Worm (Caenorhabditis elegans) whole organism, late embryonic: Measurements from ENCODE around the gene Y68A4B.3.
"Not testable (repeated sequence)": the region's sequence is repeated elsewhere in the genome, so short reads cannot be mapped to it uniquely, and the experiment has no call there.

Experiments used
- C38D4.7 ChIP-seq: fragments of 200-800 bp; sonication (Bioruptor generic); optimal IDR thresholded peaks from 2 replicates; lab custom pipeline; 2018; ENCODE audit warnings: mild to moderate bottlenecking, missing genetic modification characterization, moderate library complexity, missing compliant biosample characterization
- T23F11.4 ChIP-seq: fragments of 200-800 bp; sonication (Bioruptor generic); optimal IDR thresholded peaks from 2 replicates; lab custom pipeline; 2018; ENCODE audit warnings: mild to moderate bottlenecking, missing genetic modification characterization, missing compliant biosample characterization
- Y22D7AL.16 ChIP-seq: sonication (generic microtip); optimal IDR thresholded peaks from 2 replicates; lab custom pipeline; 2016; ENCODE audit warnings: missing genetic modification characterization, missing compliant biosample characterization
- ama-1 ChIP-seq: fragments of 150-350 bp; optimal IDR thresholded peaks from 2 replicates; lab custom pipeline; 2014
- ceh-14 ChIP-seq: sonication (generic microtip); optimal IDR thresholded peaks from 2 replicates; lab custom pipeline; 2016; ENCODE audit warnings: missing genotype, missing genetic modification characterization, missing compliant biosample characterization
- ceh-18 ChIP-seq: sonication (generic microtip); optimal IDR thresholded peaks from 2 replicates; lab custom pipeline; 2016; ENCODE audit warnings: missing genetic modification characterization, missing compliant biosample characterization
- ceh-19 ChIP-seq: fragments of 200-800 bp; sonication (Bioruptor generic); optimal IDR thresholded peaks from 2 replicates; lab custom pipeline; 2018; ENCODE audit warnings: mild to moderate bottlenecking, missing genetic modification characterization, missing compliant biosample characterization
- ceh-24 ChIP-seq: sonication (generic microtip); optimal IDR thresholded peaks from 2 replicates; lab custom pipeline; 2016; ENCODE audit warnings: mild to moderate bottlenecking, missing genetic modification characterization, missing compliant biosample characterization
- ceh-31 ChIP-seq: sonication (generic microtip); optimal IDR thresholded peaks from 2 replicates; lab custom pipeline; 2016; ENCODE audit warnings: missing genetic modification characterization, missing compliant biosample characterization
- ceh-34 ChIP-seq: sonication (generic microtip); optimal IDR thresholded peaks from 2 replicates; lab custom pipeline; 2016; ENCODE audit warnings: mild to moderate bottlenecking, missing genetic modification characterization, missing compliant biosample characterization
- ceh-48 ChIP-seq: sonication (generic microtip); optimal IDR thresholded peaks from 2 replicates; lab custom pipeline; 2016; ENCODE audit warnings: missing genetic modification characterization, inconsistent platforms, missing compliant biosample characterization
- ceh-9 ChIP-seq: sonication (generic microtip); optimal IDR thresholded peaks from 2 replicates; lab custom pipeline; 2016; ENCODE audit warnings: mild to moderate bottlenecking, missing genetic modification characterization, inconsistent platforms, missing compliant biosample characterization
- dmd-4 ChIP-seq: sonication (generic microtip); optimal IDR thresholded peaks from 2 replicates; lab custom pipeline; 2016; ENCODE audit warnings: borderline replicate concordance, missing genetic modification characterization, missing compliant biosample characterization
- elt-4 ChIP-seq: sonication (generic microtip); optimal IDR thresholded peaks from 2 replicates; lab custom pipeline; 2016; ENCODE audit warnings: missing genetic modification characterization, missing compliant biosample characterization
- ets-4 ChIP-seq: sonication (generic microtip); optimal IDR thresholded peaks from 2 replicates; lab custom pipeline; 2016; ENCODE audit warnings: missing genetic modification characterization, missing compliant biosample characterization
- fax-1 ChIP-seq: sonication (generic microtip); optimal IDR thresholded peaks from 2 replicates; lab custom pipeline; 2016; ENCODE audit warnings: missing genotype, missing genetic modification characterization, missing compliant biosample characterization
- fkh-6 ChIP-seq: sonication (generic microtip); optimal IDR thresholded peaks from 2 replicates; lab custom pipeline; 2016; ENCODE audit warnings: missing genetic modification characterization, missing compliant biosample characterization
- hlh-6 ChIP-seq: sonication (generic microtip); optimal IDR thresholded peaks from 2 replicates; lab custom pipeline; 2016; ENCODE audit warnings: missing genotype, missing genetic modification characterization, missing compliant biosample characterization
- nfya-1 ChIP-seq: sonication (generic microtip); optimal IDR thresholded peaks from 2 replicates; lab custom pipeline; 2017; ENCODE audit warnings: missing genetic modification characterization, mild to moderate bottlenecking, missing compliant biosample characterization, antibody characterized with exemption, moderate library complexity
- nhr-232 ChIP-seq: sonication (generic microtip); optimal IDR thresholded peaks from 2 replicates; lab custom pipeline; 2016; ENCODE audit warnings: missing genetic modification characterization, missing compliant biosample characterization
- pax-1 ChIP-seq: fragments of 150-350 bp; optimal IDR thresholded peaks from 2 replicates; lab custom pipeline; 2014; ENCODE audit warnings: missing biosample characterization, missing genetic modification characterization
- pha-2 ChIP-seq: sonication (generic microtip); optimal IDR thresholded peaks from 2 replicates; lab custom pipeline; 2017; ENCODE audit warnings: mild to moderate bottlenecking, missing genetic modification characterization, missing compliant biosample characterization
- pha-4 ChIP-seq: fragments of 150-350 bp; optimal IDR thresholded peaks from 2 replicates; lab custom pipeline; 2018; ENCODE audit warnings: missing biosample characterization, missing genetic modification reagents, missing genetic modification characterization
- pqm-1 ChIP-seq: sonication (generic microtip); optimal IDR thresholded peaks from 2 replicates; lab custom pipeline; 2016; ENCODE audit warnings: missing genetic modification characterization, missing compliant biosample characterization
- pros-1 ChIP-seq: fragments of 150-350 bp; optimal IDR thresholded peaks from 2 replicates; lab custom pipeline; 2014; ENCODE audit warnings: missing biosample characterization, missing genetic modification reagents, missing genetic modification characterization
- sdc-2 ChIP-seq: sonication (generic microtip); optimal IDR thresholded peaks from 2 replicates; lab custom pipeline; 2016; ENCODE audit warnings: missing genotype, missing genetic modification characterization, missing compliant biosample characterization
- sox-4 ChIP-seq: sonication (generic microtip); optimal IDR thresholded peaks from 2 replicates; lab custom pipeline; 2017; ENCODE audit warnings: mild to moderate bottlenecking, missing genetic modification characterization, inconsistent platforms, missing compliant biosample characterization
- tbx-2 ChIP-seq: sonication (generic microtip); optimal IDR thresholded peaks from 2 replicates; lab custom pipeline; 2016; ENCODE audit warnings: missing genetic modification characterization, missing compliant biosample characterization
- tbx-7 ChIP-seq: sonication (generic microtip); optimal IDR thresholded peaks from 2 replicates; lab custom pipeline; 2016; ENCODE audit warnings: missing genotype, missing genetic modification characterization, missing compliant biosample characterization
- unc-42 ChIP-seq: sonication (generic microtip); optimal IDR thresholded peaks from 2 replicates; lab custom pipeline; 2016; ENCODE audit warnings: missing genotype, missing genetic modification characterization, missing compliant biosample characterization
- unc-86 ChIP-seq: sonication (generic microtip); optimal IDR thresholded peaks from 2 replicates; lab custom pipeline; 2016; ENCODE audit warnings: missing genetic modification characterization, missing compliant biosample characterization
- zip-5 ChIP-seq: sonication (generic microtip); optimal IDR thresholded peaks from 2 replicates; lab custom pipeline; 2016; ENCODE audit warnings: missing genetic modification characterization, missing compliant biosample characterization
- ztf-16 ChIP-seq: sonication (generic microtip); optimal IDR thresholded peaks from 2 replicates; lab custom pipeline; 2017; ENCODE audit warnings: missing genetic modification characterization, missing compliant biosample characterization

Gene Y68A4B.3

DNA sequence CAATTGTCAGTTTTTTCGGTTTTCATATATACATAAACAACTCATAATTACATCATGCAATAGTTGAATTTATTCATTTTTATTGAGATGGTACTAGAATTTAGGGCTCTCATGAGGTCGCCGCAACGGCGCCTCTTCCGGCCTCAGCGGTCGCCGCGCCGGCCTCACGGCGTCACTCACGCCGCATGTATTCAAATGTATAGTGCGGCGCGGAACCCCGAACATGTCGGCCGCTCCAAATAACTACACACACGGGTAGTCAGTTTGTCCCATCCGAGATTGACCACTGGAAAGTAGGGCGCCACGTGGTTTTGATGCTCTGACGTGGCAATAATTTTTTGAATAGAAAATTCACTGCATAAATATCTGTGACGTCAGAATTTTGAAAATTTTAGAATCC, 15.2 kb upstream of the Y68A4B.3 start:
- TF ChIP-seq ceh-48 (no peak), nfya-1 (no peak), ceh-34 (tag; lab: Kevin White, UChicago) (no peak)

- TF ChIP-seq sox-4 (tag; lab: Kevin White, UChicago) (no peak), pha-4 (no peak), unc-86 (no peak), ceh-31 (no peak), elt-4 (tag; lab: Kevin White, UChicago) (no peak), ceh-24 (tag; lab: Kevin White, UChicago) (no peak), tbx-7 (tag; lab: Kevin White, UChicago) (no peak), ama-1 (no peak), hlh-6 (no peak), ceh-9 (tag; lab: Kevin White, UChicago) (no peak), ztf-16 (tag; lab: Kevin White, UChicago) (no peak), ets-4 (tag; lab: Kevin White, UChicago) (no peak), pqm-1 (no peak)
Measured at ce11 chrV:17255454-17255853, 13.0 kb upstream of the Y68A4B.3 start, which contains the start of gene srh-115. srh-115 (plus strand) TSS chrV:17255754.

DNA sequence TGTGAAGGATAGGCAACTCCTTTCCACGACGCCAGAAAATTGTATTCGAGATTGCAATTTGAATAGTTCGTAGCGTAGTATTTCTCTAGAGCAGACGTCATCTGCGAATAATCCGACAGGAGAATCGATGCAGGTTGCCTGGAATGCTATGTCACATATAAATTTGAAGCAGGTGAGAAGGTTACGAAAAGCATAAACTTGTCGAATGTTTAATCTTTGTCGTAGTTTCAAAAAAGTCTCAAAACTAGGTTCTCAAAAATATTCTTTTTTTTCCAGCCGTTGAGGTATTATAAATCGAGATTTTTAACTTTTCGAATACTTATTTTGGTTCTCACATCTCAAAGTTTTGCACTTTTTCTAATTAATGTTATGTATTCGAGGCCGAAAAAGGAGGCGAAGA, 12.6 kb upstream of the Y68A4B.3 start, which contains the start of gene srh-116:
Gene srh-116, minus strand, starts transcription at position 101 of the 400 bp plus-strand sequence.
- not testable (repeated sequence) for TF ChIP-seq ceh-24 (tag; lab: Kevin White, UChicago); zip-5 (tag; lab: Kevin White, UChicago); C38D4.7

DNA sequence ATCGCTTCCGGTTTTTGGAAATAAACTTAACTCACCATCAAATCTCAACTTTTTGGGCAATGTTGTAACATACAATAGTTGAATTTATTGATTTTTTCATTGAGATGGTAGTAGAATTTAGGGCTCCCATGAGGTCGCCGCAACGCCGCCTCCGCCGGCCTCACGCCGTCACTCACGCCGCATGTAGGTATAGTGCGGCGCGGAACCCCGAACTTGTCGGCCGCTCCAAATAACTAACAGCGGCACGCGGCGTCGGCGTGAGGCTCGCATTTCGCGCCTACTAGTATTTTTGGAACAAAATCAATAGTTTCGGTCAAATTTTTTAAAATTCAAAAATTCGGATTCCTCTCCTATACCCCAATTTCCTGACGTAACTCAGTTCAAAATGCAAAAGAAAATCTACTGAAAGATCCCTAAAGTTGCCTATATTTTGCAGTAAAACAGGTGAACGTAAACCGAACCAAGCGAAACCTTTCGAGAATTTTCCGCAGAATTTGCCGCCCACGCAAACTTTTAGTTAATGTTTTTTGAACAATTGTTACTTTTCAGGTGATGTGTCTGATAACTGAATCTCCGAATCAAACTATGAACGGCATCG, 9.0 kb upstream of the Y68A4B.3 start, which contains the start of gene Y61B8A.6:
Gene Y61B8A.6, plus strand, starts transcription at position 548 of the 598 bp plus-strand sequence.
- TF ChIP-seq pros-1 (tag; lab: Kevin White, UChicago) (no peak), ceh-18 (tag; lab: Kevin White, UChicago) (no peak), nhr-232 (tag; lab: Kevin White, UChicago) (no peak), ceh-24 (tag; lab: Kevin White, UChicago) (no peak), pha-2 (tag; lab: Kevin White, UChicago) (no peak), T23F11.4 (GFP tag; lab: Kevin White, UChicago) (no peak), unc-42 (tag; lab: Kevin White, UChicago) (no peak), sdc-2 (tag; lab: Kevin White, UChicago) (no peak), ceh-19 (GFP tag; lab: Kevin White, UChicago) (no peak), dmd-4 (tag; lab: Kevin White, UChicago) (no peak), ceh-14 (no peak), tbx-2 (tag; lab: Kevin White, UChicago) (no peak)

ce11 chrV:17248915-17249314, 6.5 kb upstream of the Y68A4B.3 start, which contains the start of gene clec-243:
clec-243 (minus strand) TSS chrV:17249015.
- TF ChIP-seq pax-1 (tag; lab: Kevin White, UChicago), result no peak
- no peak for TF ChIP-seq Y22D7AL.16 (tag; lab: Kevin White, UChicago)
- no peak for TF ChIP-seq fax-1 (tag; lab: Kevin White, UChicago)
- no peak for TF ChIP-seq ztf-16 (tag; lab: Kevin White, UChicago)
- TF ChIP-seq, all 69 proteins: peak for 0

ce11 chrV:17245406-17245805, 3.0 kb upstream of the Y68A4B.3 start, which contains the start of gene clec-242:
clec-242 (minus strand) TSS chrV:17245506.
- TF ChIP-seq fkh-6, result no peak
- no peak for TF ChIP-seq ceh-24 (tag; lab: Kevin White, UChicago)
- no peak for TF ChIP-seq tbx-2 (tag; lab: Kevin White, UChicago)
- TF ChIP-seq zip-5 (tag; lab: Kevin White, UChicago), result no peak
- no peak for TF ChIP-seq fax-1 (tag; lab: Kevin White, UChicago)
- TF ChIP-seq ceh-14, result no peak
- no peak for TF ChIP-seq ceh-34 (tag; lab: Kevin White, UChicago)
